Fruit fly (Drosophila melanogaster): Measurements from ENCODE around the gene CG15484.

The CG15484 gene

DNA sequence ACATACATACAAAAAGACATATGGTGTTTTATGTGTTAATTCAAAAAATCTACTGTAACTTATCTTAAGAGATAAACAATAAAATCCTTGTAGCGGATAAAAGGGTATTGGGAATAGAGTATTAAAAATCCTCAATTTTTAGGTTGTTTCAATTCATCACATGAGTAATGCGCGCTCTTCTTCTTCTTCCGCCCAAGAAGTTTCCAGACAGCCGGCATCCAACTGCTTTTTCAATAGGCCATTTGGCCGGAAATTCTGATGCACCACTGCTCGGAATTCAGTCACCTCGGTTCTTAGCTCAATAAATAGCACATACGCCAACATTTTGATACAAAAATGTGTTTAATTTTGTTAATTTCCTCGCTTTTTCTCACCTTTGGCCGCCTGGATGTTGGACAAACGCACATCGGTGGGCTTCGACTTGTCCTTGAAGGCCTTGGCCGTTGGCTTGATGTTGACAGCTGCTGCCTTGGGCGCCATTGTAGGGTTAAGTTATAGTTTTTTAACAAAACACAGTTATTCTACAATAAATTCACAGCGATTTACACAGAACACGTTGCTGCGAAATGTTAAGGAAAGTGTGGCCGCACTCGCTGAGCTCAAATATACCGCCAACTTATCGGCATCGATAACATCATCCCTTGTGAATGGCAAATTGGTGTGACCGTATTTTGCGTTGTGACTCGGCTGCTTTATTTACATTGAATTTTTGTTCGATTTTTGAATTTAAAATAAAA is 15.0 kb downstream of the CG15484 start, which contains the start of the genes CCT4 and CG6153 (continued):
- TF ChIP-seq Awh (GFP tag; IDR thresholded peaks at IDR 0.05) (no peak), CG15696 (tag; optimal IDR thresholded peaks at IDR 0.05) (no peak), fd64A (GFP tag; optimal IDR thresholded peaks at IDR 0.05) (no peak), NfI (GFP tag; optimal IDR thresholded peaks at IDR 0.05) (no peak), Mes4 (GFP tag; optimal IDR thresholded peaks at IDR 0.05) (no peak), CG10431 (GFP tag; optimal IDR thresholded peaks at IDR 0.05) (no peak), CG9609 (GFP tag; optimal IDR thresholded peaks at IDR 0.05) (no peak), ase (GFP tag; IDR thresholded peaks at IDR 0.05) (no peak), CG6175 (GFP tag; IDR thresholded peaks at IDR 0.05) (no peak), ttk (GFP tag; IDR thresholded peaks at IDR 0.05) (no peak), tio (GFP tag; optimal IDR thresholded peaks at IDR 0.05) (no peak), CG13775 (GFP tag; optimal IDR thresholded peaks at IDR 0.05) (no peak), CG3163 (GFP tag; optimal IDR thresholded peaks at IDR 0.05) (no peak), Ptx1 (GFP tag; IDR thresholded peaks at IDR 0.05) (no peak), stwl (tag; optimal IDR thresholded peaks at IDR 0.05) (peak; percentile 71), rib (GFP tag; IDR thresholded peaks at IDR 0.05) (no peak), nerfin-2 (GFP tag; IDR thresholded peaks at IDR 0.05; ENCODE audit: partially characterized antibody) (no peak), Chrac-16 (GFP tag; optimal IDR thresholded peaks at IDR 0.05) (no peak), slou (GFP tag; optimal IDR thresholded peaks at IDR 0.05) (no peak), CG3838 (GFP tag; optimal IDR thresholded peaks at IDR 0.05) (no peak), D (optimal IDR thresholded peaks at IDR 0.05) (no peak), D (GFP tag; optimal IDR thresholded peaks at IDR 0.05) (no peak), CG32532 (GFP tag; IDR thresholded peaks at IDR 0.05) (no peak), otp (GFP tag; IDR thresholded peaks at IDR 0.05) (no peak), MBD-R2 (GFP tag; IDR thresholded peaks at IDR 0.05) (peak; percentile 92), CG9215 (GFP tag; IDR thresholded peaks at IDR 0.05) (no peak), Ets97D (GFP tag; optimal IDR thresholded peaks at IDR 0.05) (peak; percentile 71), Sin3A (optimal IDR thresholded peaks at IDR 0.05) (peak; percentile 83), CG7839 (tag; optimal IDR thresholded peaks at IDR 0.05) (no peak), CG4404 (GFP tag; IDR thresholded peaks at IDR 0.05) (no peak), CG3995 (GFP tag; optimal IDR thresholded peaks at IDR 0.05) (no peak), Max (GFP tag; optimal IDR thresholded peaks at IDR 0.05) (peak; percentile 24), Hsf (GFP tag; optimal IDR thresholded peaks at IDR 0.05) (no peak), sens (GFP tag) (no peak), da (GFP tag; optimal IDR thresholded peaks at IDR 0.05) (no peak), Bdp1 (GFP tag; optimal IDR thresholded peaks at IDR 0.05) (no peak), CG15514 (GFP tag; optimal IDR thresholded peaks at IDR 0.05) (no peak), CG12942 (GFP tag; optimal IDR thresholded peaks at IDR 0.05) (no peak), lab (GFP tag; optimal IDR thresholded peaks at IDR 0.05) (no peak), oc (tag; optimal IDR thresholded peaks at IDR 0.05) (no peak), tin (GFP tag; optimal IDR thresholded peaks at IDR 0.05) (no peak), phol (tag; optimal IDR thresholded peaks at IDR 0.05) (peak; percentile 27), YL-1 (GFP tag; optimal IDR thresholded peaks at IDR 0.05) (peak; percentile 87), eyg (GFP tag; optimal IDR thresholded peaks at IDR 0.05) (no peak), bowl (GFP tag; IDR thresholded peaks at IDR 0.05) (no peak), CG13424 (tag; optimal IDR thresholded peaks at IDR 0.05) (no peak), dm (GFP tag; optimal IDR thresholded peaks at IDR 0.05) (peak; percentile 87), CG4360 (GFP tag; IDR thresholded peaks at IDR 0.05) (no peak), Hr39 (optimal IDR thresholded peaks at IDR 0.05) (no peak), Adf1 (GFP tag; IDR thresholded peaks at IDR 0.05) (no peak), Drgx (GFP tag; IDR thresholded peaks at IDR 0.05) (no peak), knrl (GFP tag; IDR thresholded peaks at IDR 0.05; ENCODE audit: partially characterized antibody) (peak; percentile 48), CG18476 (GFP tag; optimal IDR thresholded peaks at IDR 0.05) (no peak)

All from whole organism, embryonic.